Fruit fly (Drosophila melanogaster): ENCODE data around the gene sl.

DNA sequence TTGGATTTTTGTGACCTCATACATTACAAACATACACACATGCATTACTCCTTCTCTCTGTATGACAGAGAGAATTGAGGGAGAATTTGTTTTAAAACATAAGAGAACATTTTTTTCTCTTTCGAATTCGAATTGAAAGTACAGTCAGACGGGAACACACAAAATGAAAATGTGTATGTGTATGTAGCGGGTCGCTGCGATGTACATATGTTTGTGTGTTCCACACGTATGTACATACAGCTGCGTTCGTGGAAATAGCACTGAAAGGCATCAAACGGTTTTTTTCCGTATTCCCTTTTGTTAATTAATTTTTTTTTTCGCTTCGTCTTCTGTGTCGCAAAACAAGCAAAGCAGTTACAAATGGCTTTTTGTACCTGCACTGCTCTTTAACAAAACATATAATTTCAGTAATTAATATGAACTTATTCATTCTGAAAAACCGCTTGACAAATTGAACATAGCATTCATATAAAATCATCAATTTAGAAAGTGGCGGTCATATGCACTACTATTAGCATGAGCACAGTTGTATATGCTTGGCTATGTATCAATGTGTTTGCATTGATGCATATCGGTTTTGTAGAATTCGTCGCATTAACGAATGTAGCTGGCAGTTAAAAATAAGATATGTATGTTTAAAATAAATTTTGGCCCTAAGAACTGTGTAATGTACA, 17.4 kb upstream of the sl start:
- peak; percentile 96 for TF ChIP-seq CG32121 (GFP tag; IDR thresholded peaks at IDR 0.05)
- TF ChIP-seq gl (tag; optimal IDR thresholded peaks at IDR 0.05): peak; percentile 94
- TF ChIP-seq Ets98B (GFP tag; IDR thresholded peaks at IDR 0.05): peak; percentile 89
- peak; percentile 6 for TF ChIP-seq EcR (GFP tag; optimal IDR thresholded peaks at IDR 0.05)
- peak; percentile 79 for TF ChIP-seq CG10348 (GFP tag; IDR thresholded peaks at IDR 0.05)
- peak; percentile 98 for TF ChIP-seq CG8301 (tag; optimal IDR thresholded peaks at IDR 0.05)
- peak; percentile 95 for TF ChIP-seq Pif1B (GFP tag; optimal IDR thresholded peaks at IDR 0.05)
- peak; percentile 97 for TF ChIP-seq Pif1A (GFP tag; optimal IDR thresholded peaks at IDR 0.05)
- TF ChIP-seq CG12605 (GFP tag; IDR thresholded peaks at IDR 0.05): peak; percentile 90
- TF ChIP-seq D1 (tag; optimal IDR thresholded peaks at IDR 0.05): peak; percentile 95
- TF ChIP-seq Snoo (tag; optimal IDR thresholded peaks at IDR 0.05): peak; percentile 96
- peak; percentile 97 for TF ChIP-seq CG9948 (tag; optimal IDR thresholded peaks at IDR 0.05)
- TF ChIP-seq CG4496 (GFP tag; IDR thresholded peaks at IDR 0.05): peak; percentile 94

Measured in whole organism, pupa.